Fruit fly (Drosophila melanogaster): ENCODE measurements around the gene CG13678.

The CG13678 gene

dm6 chr3L:8197779-8198279 lies 24.1 kb upstream of the CG13678 start, which contains the start of the genes UbcE2M and Dhps (continued):
- no peak for TF ChIP-seq CG10565 (GFP tag; optimal IDR thresholded peaks at IDR 0.05)
- TF ChIP-seq CG5953 (GFP tag; IDR thresholded peaks at IDR 0.05): no peak
- peak; percentile 77 for TF ChIP-seq Xbp1 (GFP tag; optimal IDR thresholded peaks at IDR 0.05)
- TF ChIP-seq Hsf (GFP tag; optimal IDR thresholded peaks at IDR 0.05): peak; percentile 49
- TF ChIP-seq CG30403 (GFP tag; optimal IDR thresholded peaks at IDR 0.05): peak; percentile 81
- peak; percentile 56; the same call in 1 of the 2 replicates for TF ChIP-seq HLH3B (GFP tag; IDR thresholded peaks at IDR 0.05)
- TF ChIP-seq fd3F (GFP tag; optimal IDR thresholded peaks at IDR 0.05): peak; percentile 68
- peak; percentile 59 for TF ChIP-seq D19B (GFP tag; optimal IDR thresholded peaks at IDR 0.05)
- peak; percentile 83 for TF ChIP-seq knrl (GFP tag; IDR thresholded peaks at IDR 0.05; ENCODE audit: partially characterized antibody)
- TF ChIP-seq Opbp (GFP tag; IDR thresholded peaks at IDR 0.05; ENCODE audit: partially characterized antibody): peak; percentile 76; the same call in 2 of the 3 replicates
- TF ChIP-seq tna (GFP tag; IDR thresholded peaks at IDR 0.05; ENCODE audit: partially characterized antibody): no peak
- TF ChIP-seq nmo (GFP tag; optimal IDR thresholded peaks at IDR 0.05): peak; percentile 80
- TF ChIP-seq zen2 (GFP tag; IDR thresholded peaks at IDR 0.05; ENCODE audit: partially characterized antibody): peak; percentile 54; the same call in 1 of the 3 replicates
- TF ChIP-seq crc (GFP tag; optimal IDR thresholded peaks at IDR 0.05): no peak
- peak; percentile 64 for TF ChIP-seq fu2 (GFP tag; optimal IDR thresholded peaks at IDR 0.05)
- TF ChIP-seq CG34224 (GFP tag; IDR thresholded peaks at IDR 0.05; ENCODE audit: partially characterized antibody): peak; percentile 59
- peak; percentile 68 for TF ChIP-seq kah (GFP tag; optimal IDR thresholded peaks at IDR 0.05)
- peak; percentile 77 for TF ChIP-seq NfI (GFP tag; optimal IDR thresholded peaks at IDR 0.05)
- TF ChIP-seq CG12299 (tag; optimal IDR thresholded peaks at IDR 0.05): peak; percentile 72
- TF ChIP-seq B-H2 (GFP tag; optimal IDR thresholded peaks at IDR 0.05): peak; percentile 71
- peak; percentile 43 for TF ChIP-seq jumu (GFP tag; optimal IDR thresholded peaks at IDR 0.05)
- TF ChIP-seq shn (GFP tag; optimal IDR thresholded peaks at IDR 0.05): peak; percentile 24
- no peak for TF ChIP-seq hkb (optimal IDR thresholded peaks at IDR 0.05)
- TF ChIP-seq hkb (GFP tag; IDR thresholded peaks at IDR 0.05): peak; percentile 50
- peak; percentile 33 for TF ChIP-seq CG2129 (GFP tag; IDR thresholded peaks at IDR 0.05; ENCODE audit: partially characterized antibody)
- peak; percentile 88 for TF ChIP-seq CG9437 (GFP tag; optimal IDR thresholded peaks at IDR 0.05)
- peak; percentile 66 for TF ChIP-seq CG33557 (GFP tag; optimal IDR thresholded peaks at IDR 0.05)
- no peak for TF ChIP-seq CTCF (GFP tag; optimal IDR thresholded peaks at IDR 0.05)
- peak; percentile 71 for TF ChIP-seq al (GFP tag; IDR thresholded peaks at IDR 0.05)
- peak; percentile 41 for TF ChIP-seq Sin3A (optimal IDR thresholded peaks at IDR 0.05)
- TF ChIP-seq zfh1 (GFP tag; IDR thresholded peaks at IDR 0.05): peak; percentile 66; the same call in 2 of the 3 replicates
- TF ChIP-seq CG10267 (tag; optimal IDR thresholded peaks at IDR 0.05): peak; percentile 95
- TF ChIP-seq nom (GFP tag; optimal IDR thresholded peaks at IDR 0.05): peak; percentile 27
- TF ChIP-seq CG14710 (tag; optimal IDR thresholded peaks at IDR 0.05): peak; percentile 85
- peak; percentile 6 for TF ChIP-seq schlank (tag; optimal IDR thresholded peaks at IDR 0.05)
- TF ChIP-seq trem (tag; optimal IDR thresholded peaks at IDR 0.05): peak; percentile 65
- peak; percentile 76 for TF ChIP-seq CG15696 (tag; optimal IDR thresholded peaks at IDR 0.05)
- peak; percentile 55; the same call in 2 of the 3 replicates for TF ChIP-seq CG7357 (GFP tag; IDR thresholded peaks at IDR 0.05)
- TF ChIP-seq chn (GFP tag; optimal IDR thresholded peaks at IDR 0.05): peak; percentile 41
- peak; percentile 31 for TF ChIP-seq CG8359 (GFP tag; optimal IDR thresholded peaks at IDR 0.05; ENCODE audit: borderline replicate concordance)
- no peak for TF ChIP-seq CG11398 (GFP tag; optimal IDR thresholded peaks at IDR 0.05)
- TF ChIP-seq CG1792 (GFP tag; optimal IDR thresholded peaks at IDR 0.05): no peak
- peak; percentile 78 for TF ChIP-seq Fer1 (GFP tag; optimal IDR thresholded peaks at IDR 0.05)
- peak; percentile 74 for TF ChIP-seq ssp (GFP tag; IDR thresholded peaks at IDR 0.05)
- TF ChIP-seq CG7372 (GFP tag; IDR thresholded peaks at IDR 0.05): 0 out of 2 replicates have a peak, but pooled peaks have one; percentile 32
- TF ChIP-seq Spps (tag; optimal IDR thresholded peaks at IDR 0.05): peak; percentile 50
- TF ChIP-seq sug (tag; optimal IDR thresholded peaks at IDR 0.05): peak; percentile 86
- peak; percentile 75; the same call in 2 of the 3 replicates for TF ChIP-seq dysf (GFP tag; IDR thresholded peaks at IDR 0.05)
- peak; percentile 53 for TF ChIP-seq CG42726 (GFP tag; IDR thresholded peaks at IDR 0.05; ENCODE audit: partially characterized antibody)
- TF ChIP-seq unpg (GFP tag; optimal IDR thresholded peaks at IDR 0.05): peak; percentile 66

All from whole organism, embryonic.